Worm (Caenorhabditis elegans): ENCODE data around the gene ZK643.6.

Gene ZK643.6

DNA sequence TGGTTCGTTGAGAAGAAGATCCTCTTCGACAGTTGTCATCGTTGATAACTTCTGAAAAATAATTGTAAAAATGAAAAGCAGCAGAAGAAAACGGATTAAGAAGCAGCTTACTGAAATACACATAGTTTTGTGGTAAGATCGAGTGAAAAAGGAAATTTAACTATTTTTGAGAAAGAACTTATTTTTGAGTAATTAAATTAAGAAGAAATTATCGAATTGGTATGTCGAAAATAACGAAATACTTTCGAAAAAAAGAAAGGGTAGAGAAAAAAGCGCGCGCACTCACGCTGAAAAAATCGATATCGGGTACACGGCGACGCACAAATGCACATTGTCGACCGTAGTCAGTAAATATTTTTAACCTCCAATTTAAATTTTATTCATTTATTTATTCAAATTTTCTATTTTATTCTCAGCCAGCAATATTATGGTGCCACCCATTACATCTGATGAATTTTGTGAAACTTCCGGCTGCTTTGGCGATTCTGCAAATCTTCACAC lies 4.4 kb downstream of the ZK643.6 start, which contains the start of the genes ZK643.5 and ZK643.2 (continued):
- no peak for TF ChIP-seq sea-2 (GFP tag; optimal IDR thresholded peaks at IDR 0.05)
- TF ChIP-seq fkh-2 (tag; optimal IDR thresholded peaks at IDR 0.05), result no peak
- TF ChIP-seq ztf-11 (tag; optimal IDR thresholded peaks at IDR 0.05), result no peak
- TF ChIP-seq ceh-9 (tag; optimal IDR thresholded peaks at IDR 0.05), result no peak
- no peak for TF ChIP-seq pqm-1 (tag; optimal IDR thresholded peaks at IDR 0.05)
- peak; percentile 38 for TF ChIP-seq snpc-4 (tag; optimal IDR thresholded peaks at IDR 0.05)
- TF ChIP-seq nhr-25 (tag; optimal IDR thresholded peaks at IDR 0.05), result no peak
- no peak for TF ChIP-seq nhr-77 (tag; optimal IDR thresholded peaks at IDR 0.05)
- no peak for TF ChIP-seq skn-1 (tag; optimal IDR thresholded peaks at IDR 0.05)
- TF ChIP-seq ztf-4 (tag; optimal IDR thresholded peaks at IDR 0.05), result no peak
- no peak for TF ChIP-seq mdl-1 (tag; optimal IDR thresholded peaks at IDR 0.05)
- TF ChIP-seq mml-1 (tag; optimal IDR thresholded peaks at IDR 0.05), result no peak
- TF ChIP-seq ama-1 (optimal IDR thresholded peaks at IDR 0.05), result no peak
- no peak for TF ChIP-seq nhr-237 (tag; optimal IDR thresholded peaks at IDR 0.05)
- TF ChIP-seq hmg-11 (tag; optimal IDR thresholded peaks at IDR 0.05), result peak; percentile 86
- TF ChIP-seq lin-39 (tag; optimal IDR thresholded peaks at IDR 0.05), result no peak
- TF ChIP-seq tbx-2 (tag; optimal IDR thresholded peaks at IDR 0.05), result no peak

- TF ChIP-seq unc-39 (tag; optimal IDR thresholded peaks at IDR 0.05) (no peak), zag-1 (tag; optimal IDR thresholded peaks at IDR 0.05) (no peak), ama-1 (optimal IDR thresholded peaks at IDR 0.05) (no peak), unc-62 (GFP tag; optimal IDR thresholded peaks at IDR 0.05) (no peak), ztf-11 (tag; optimal IDR thresholded peaks at IDR 0.05) (no peak), nhr-237 (tag; optimal IDR thresholded peaks at IDR 0.05) (no peak), mml-1 (tag; optimal IDR thresholded peaks at IDR 0.05) (no peak), fkh-2 (tag; optimal IDR thresholded peaks at IDR 0.05) (no peak), nhr-76 (tag; optimal IDR thresholded peaks at IDR 0.05) (no peak), pqm-1 (tag; optimal IDR thresholded peaks at IDR 0.05) (no peak), egl-27 (tag; optimal IDR thresholded peaks at IDR 0.05) (no peak), R02D3.7 (tag; optimal IDR thresholded peaks at IDR 0.05) (no peak), fos-1 (tag; optimal IDR thresholded peaks at IDR 0.05) (no peak), nhr-67 (tag; optimal IDR thresholded peaks at IDR 0.05) (no peak), nhr-25 (tag; optimal IDR thresholded peaks at IDR 0.05) (no peak), nhr-77 (tag; optimal IDR thresholded peaks at IDR 0.05) (no peak), jun-1 (tag; optimal IDR thresholded peaks at IDR 0.05) (no peak)
These were observed 5.0 kb downstream of the ZK643.6 start for ce11 chrIII:8955536-8955935.

DNA sequence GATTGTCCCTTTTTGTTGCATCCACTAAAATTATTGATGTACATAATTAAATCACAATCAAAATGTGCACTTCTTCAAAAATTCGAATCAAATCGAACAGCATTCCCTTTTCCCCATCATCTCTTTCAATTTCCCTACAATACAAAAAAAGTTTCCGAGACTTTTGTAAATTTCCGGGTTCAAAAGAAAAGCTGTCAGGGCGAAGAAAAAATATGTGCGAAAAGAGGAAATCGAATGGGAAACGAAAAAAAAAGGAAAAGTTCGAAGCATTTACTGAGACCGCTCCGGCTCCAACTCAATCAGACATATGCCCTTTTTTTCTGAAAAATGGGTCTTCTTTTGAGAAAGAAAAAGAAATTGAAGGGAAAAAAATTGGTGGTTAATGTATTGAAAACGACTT lies 11.4 kb downstream of the ZK643.6 start:
- TF ChIP-seq fkh-10 (GFP tag; optimal IDR thresholded peaks at IDR 0.05) (peak; percentile 56), jun-1 (tag; optimal IDR thresholded peaks at IDR 0.05) (no peak)

- TF ChIP-seq nhr-43 (tag; optimal IDR thresholded peaks at IDR 0.05; ENCODE audit: poor library complexity, severe bottlenecking) (no peak), lin-15B (tag; optimal IDR thresholded peaks at IDR 0.05) (no peak), lsy-12 (tag; optimal IDR thresholded peaks at IDR 0.05) (no peak), nfya-1 (tag; optimal IDR thresholded peaks at IDR 0.05; ENCODE audit: insufficient read depth) (no peak), nhr-77 (tag; optimal IDR thresholded peaks at IDR 0.05) (no peak), ama-1 (optimal IDR thresholded peaks at IDR 0.05) (no peak), fos-1 (tag; optimal IDR thresholded peaks at IDR 0.05) (no peak)
These were observed 14.3 kb downstream of the ZK643.6 start for ce11 chrIII:8946285-8946684.

DNA sequence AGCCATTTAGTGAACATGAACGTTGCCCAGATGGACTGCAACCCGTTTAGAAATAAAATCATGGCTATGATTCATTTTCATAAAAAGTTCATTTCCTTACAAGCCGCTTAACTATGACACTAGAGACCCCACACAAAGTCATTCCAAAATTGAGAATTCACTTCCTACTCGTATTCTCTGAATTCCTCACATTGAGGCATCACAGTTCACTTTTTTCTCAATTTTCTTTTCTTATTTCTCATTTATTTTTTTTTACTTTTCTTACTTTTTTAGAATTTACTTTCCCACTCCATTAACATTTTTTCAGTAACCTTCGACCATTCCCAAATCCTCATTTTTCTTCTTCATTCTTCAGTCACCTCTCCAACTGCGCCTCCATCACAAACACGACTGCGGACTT lies 16.2 kb downstream of the ZK643.6 start, which contains the start of gene dhrr-1:
TSS of gene dhrr-1 (plus strand) at position 301 of the 400 bp plus-strand sequence.
- no peak for TF ChIP-seq eor-1 (tag; optimal IDR thresholded peaks at IDR 0.05)
- no peak for TF ChIP-seq nfya-1 (tag; optimal IDR thresholded peaks at IDR 0.05; ENCODE audit: insufficient read depth)
- TF ChIP-seq nhr-23 (tag; optimal IDR thresholded peaks at IDR 0.05), result no peak
- TF ChIP-seq ceh-9 (tag; optimal IDR thresholded peaks at IDR 0.05), result no peak
- TF ChIP-seq nhr-67 (tag; optimal IDR thresholded peaks at IDR 0.05), result no peak
- TF ChIP-seq tbx-2 (tag; optimal IDR thresholded peaks at IDR 0.05), result no peak
- no peak for TF ChIP-seq nhr-77 (tag; optimal IDR thresholded peaks at IDR 0.05)
- TF ChIP-seq fkh-2 (tag; optimal IDR thresholded peaks at IDR 0.05), result no peak
- TF ChIP-seq snpc-4 (tag; optimal IDR thresholded peaks at IDR 0.05), result no peak
- TF ChIP-seq nhr-43 (tag; optimal IDR thresholded peaks at IDR 0.05; ENCODE audit: poor library complexity, severe bottlenecking), result no peak
- TF ChIP-seq mdl-1 (tag; optimal IDR thresholded peaks at IDR 0.05), result no peak
